Fruit fly (Drosophila melanogaster): Measurements from ENCODE around the gene CG43102.
A peak's percentile ranks its signal among the peaks of the same experiment; 100 is the strongest.

CG43102 gene

dm6 chr3R:17787780-17788179 lies 6.5 kb downstream of the CG43102 start (continued):
- TF ChIP-seq unpg (GFP tag; optimal IDR thresholded peaks at IDR 0.05) (peak; percentile 4), Camta (GFP tag; optimal IDR thresholded peaks at IDR 0.05) (no peak), psq (GFP tag; optimal IDR thresholded peaks at IDR 0.05) (no peak), Bdp1 (GFP tag; optimal IDR thresholded peaks at IDR 0.05) (no peak), Dll (GFP tag; IDR thresholded peaks at IDR 0.05; ENCODE audit: partially characterized antibody) (no peak), Atf-2 (GFP tag; optimal IDR thresholded peaks at IDR 0.05) (no peak), CG8765 (GFP tag; IDR thresholded peaks at IDR 0.05) (no peak), inv (GFP tag; IDR thresholded peaks at IDR 0.05; ENCODE audit: partially characterized antibody) (no peak), gt (GFP tag; IDR thresholded peaks at IDR 0.05) (no peak), usp (GFP tag; optimal IDR thresholded peaks at IDR 0.05) (no peak), Mrtf (GFP tag; IDR thresholded peaks at IDR 0.05) (no peak), CG6683 (GFP tag; optimal IDR thresholded peaks at IDR 0.05) (no peak), ranshi (GFP tag; IDR thresholded peaks at IDR 0.05) (no peak), fu2 (GFP tag; optimal IDR thresholded peaks at IDR 0.05) (no peak), chm (GFP tag; IDR thresholded peaks at IDR 0.05) (no peak), CG16863 (GFP tag; optimal IDR thresholded peaks at IDR 0.05) (no peak), sens (GFP tag) (no peak), NfI (GFP tag; optimal IDR thresholded peaks at IDR 0.05) (no peak), CG17385 (GFP tag; optimal IDR thresholded peaks at IDR 0.05) (no peak), lov (optimal IDR thresholded peaks at IDR 0.05) (no peak), lov (GFP tag; IDR thresholded peaks at IDR 0.05) (no peak), CG4854 (GFP tag; optimal IDR thresholded peaks at IDR 0.05) (no peak), CG7786 (GFP tag; optimal IDR thresholded peaks at IDR 0.05) (no peak), CG6254 (GFP tag; optimal IDR thresholded peaks at IDR 0.05) (peak; percentile 13), lab (GFP tag; optimal IDR thresholded peaks at IDR 0.05) (no peak), so (GFP tag; IDR thresholded peaks at IDR 0.05) (no peak), CG12942 (GFP tag; optimal IDR thresholded peaks at IDR 0.05) (no peak), CG2712 (tag; optimal IDR thresholded peaks at IDR 0.05) (peak; percentile 33), sob (GFP tag; IDR thresholded peaks at IDR 0.05) (no peak), slou (GFP tag; optimal IDR thresholded peaks at IDR 0.05) (no peak), p53 (GFP tag; optimal IDR thresholded peaks at IDR 0.05) (no peak), br (optimal IDR thresholded peaks at IDR 0.05) (no peak), jumu (GFP tag; optimal IDR thresholded peaks at IDR 0.05) (no peak), CG13287 (GFP tag; IDR thresholded peaks at IDR 0.05; ENCODE audit: partially characterized antibody) (no peak), caup (GFP tag; optimal IDR thresholded peaks at IDR 0.05; ENCODE audit: severe bottlenecking) (no peak), Sry-β (GFP tag; optimal IDR thresholded peaks at IDR 0.05) (no peak), dysf (GFP tag; IDR thresholded peaks at IDR 0.05) (0 out of 3 replicates have a peak, but pooled peaks have one; percentile 35), rib (GFP tag; IDR thresholded peaks at IDR 0.05) (no peak), lbe (GFP tag; optimal IDR thresholded peaks at IDR 0.05) (no peak), Taf1 (GFP tag; IDR thresholded peaks at IDR 0.05) (no peak), Tbp (GFP tag; optimal IDR thresholded peaks at IDR 0.05) (no peak), Hr51 (GFP tag; optimal IDR thresholded peaks at IDR 0.05) (no peak), phol (tag; optimal IDR thresholded peaks at IDR 0.05) (peak; percentile 2), CG4707 (GFP tag; optimal IDR thresholded peaks at IDR 0.05) (no peak), CG2199 (GFP tag; IDR thresholded peaks at IDR 0.05) (no peak), CG7839 (tag; optimal IDR thresholded peaks at IDR 0.05) (peak; percentile 13), CG6272 (GFP tag; IDR thresholded peaks at IDR 0.05) (no peak), Sox100B (GFP tag; optimal IDR thresholded peaks at IDR 0.05) (no peak), CG8924 (tag; optimal IDR thresholded peaks at IDR 0.05) (no peak), bsh (GFP tag; optimal IDR thresholded peaks at IDR 0.05) (peak in 1 of 2 experiments; percentile 56), wor (GFP tag; IDR thresholded peaks at IDR 0.05) (no peak), BtbVII (GFP tag; optimal IDR thresholded peaks at IDR 0.05) (no peak)

Measured in whole organism, embryonic.